Worm (Caenorhabditis elegans) whole organism, L4 larva: Measurements from ENCODE around the gene H06I04.6.

ENCODE experiments used
- D1046.2 ChIP-seq: fragments of 200-800 bp; sonication (Bioruptor generic); IDR thresholded peaks from 2 replicates; pipeline ENCODE4 v1.3.6; 2022; ENCODE audit warnings: missing genetic modification characterization, missing compliant biosample characterization
- F37D6.2 ChIP-seq: sonication (generic microtip); optimal IDR thresholded peaks from 2 replicates; lab custom pipeline; 2016; ENCODE audit warnings: mild to moderate bottlenecking, missing genetic modification characterization, missing compliant biosample characterization
- F44E2.7 ChIP-seq: fragments of 200-800 bp; sonication (Bioruptor generic); IDR thresholded peaks from 2 replicates; pipeline ENCODE4 v2.1.2; 2022; ENCODE audit warnings: missing genetic modification characterization, missing compliant biosample characterization
- T20F7.1 ChIP-seq: fragments of 200-800 bp; sonication (Bioruptor generic); optimal IDR thresholded peaks from 2 replicates; lab custom pipeline; 2018; ENCODE audit warnings: mild to moderate bottlenecking, missing genetic modification characterization, missing compliant biosample characterization
- T26A8.4 ChIP-seq: fragments of 200-800 bp; sonication (Bioruptor generic); IDR thresholded peaks from 2 replicates; pipeline ENCODE4 v1.3.6; 2022; ENCODE audit warnings: missing genetic modification characterization, missing compliant biosample characterization
- Y48G9A.11 ChIP-seq: fragments of 200-800 bp; sonication (Bioruptor generic); IDR thresholded peaks from 2 replicates; pipeline ENCODE4 v1.3.6; 2022; ENCODE audit warnings: missing genetic modification reagents, missing genetic modification characterization, missing compliant biosample characterization
- Y5F2A.4 ChIP-seq: fragments of 200-800 bp; sonication (Bioruptor generic); optimal IDR thresholded peaks from 2 replicates; lab custom pipeline; 2018; ENCODE audit warnings: mild to moderate bottlenecking, missing genetic modification characterization, missing compliant biosample characterization
- ama-1 ChIP-seq: fragments of 150-350 bp; optimal IDR thresholded peaks from 2 replicates; lab custom pipeline; 2014; ENCODE audit warnings: inconsistent platforms, mixed read lengths
- attf-4 ChIP-seq: sonication (generic microtip); optimal IDR thresholded peaks from 3 replicates; lab custom pipeline; 2017; ENCODE audit warnings: missing biosample characterization, missing genetic modification characterization
- ceh-20 ChIP-seq: fragments of 200-800 bp; sonication (Bioruptor generic); IDR thresholded peaks from 2 replicates; pipeline ENCODE4 v1.3.6; 2022; ENCODE audit warnings: missing genetic modification reagents, missing genetic modification characterization, missing compliant biosample characterization
- ceh-28 ChIP-seq: fragments of 150-350 bp; optimal IDR thresholded peaks from 2 replicates; lab custom pipeline; 2014; ENCODE audit warnings: missing biosample characterization, missing genetic modification reagents, missing genetic modification characterization
- ceh-44 ChIP-seq: fragments of 200-800 bp; sonication (Bioruptor generic); IDR thresholded peaks from 2 replicates; pipeline ENCODE4 v1.3.6; 2022; ENCODE audit warnings: missing genetic modification reagents, missing genetic modification characterization, missing compliant biosample characterization
- ceh-82 ChIP-seq: sonication (generic microtip); optimal IDR thresholded peaks from 2 replicates; lab custom pipeline; 2017; ENCODE audit warnings: missing biosample characterization, missing genetic modification characterization
- ctbp-1 ChIP-seq: fragments of 200-800 bp; sonication (Bioruptor generic); IDR thresholded peaks from 2 replicates; pipeline ENCODE4 v1.3.6; 2022; ENCODE audit warnings: missing genetic modification reagents, missing genetic modification characterization, missing compliant biosample characterization
- daf-8 ChIP-seq: fragments of 200-800 bp; sonication (Bioruptor generic); IDR thresholded peaks from 2 replicates; pipeline ENCODE4 v1.3.6; 2022; ENCODE audit warnings: missing genetic modification characterization, missing compliant biosample characterization
- dmd-6 ChIP-seq: fragments of 200-800 bp; sonication (Bioruptor generic); IDR thresholded peaks from 2 replicates; pipeline ENCODE4 v1.3.6; 2022; ENCODE audit warnings: missing genetic modification reagents, missing genetic modification characterization, missing compliant biosample characterization
- dmd-8 ChIP-seq: fragments of 200-800 bp; sonication (Bioruptor generic); IDR thresholded peaks from 2 replicates; pipeline ENCODE4 v1.3.6; 2022; ENCODE audit warnings: missing genetic modification characterization, missing compliant biosample characterization
- dpl-1 ChIP-seq: fragments of 150-350 bp; optimal IDR thresholded peaks from 2 replicates; lab custom pipeline; 2014; ENCODE audit warnings: missing biosample characterization, missing genetic modification reagents, missing genetic modification characterization
- egl-43 ChIP-seq: fragments of 200-800 bp; sonication (Bioruptor generic); IDR thresholded peaks from 2 replicates; pipeline ENCODE4 v1.3.6; 2022; ENCODE audit warnings: missing genetic modification reagents, missing genetic modification characterization, missing compliant biosample characterization
- fkh-10 ChIP-seq: fragments of 150-350 bp; optimal IDR thresholded peaks from 2 replicates; lab custom pipeline; 2014; ENCODE audit warnings: missing biosample characterization, missing genetic modification reagents, missing genetic modification characterization
- gei-8 ChIP-seq: fragments of 200-800 bp; sonication (Bioruptor generic); optimal IDR thresholded peaks from 2 replicates; lab custom pipeline; 2018; ENCODE audit warnings: mild to moderate bottlenecking, missing genetic modification characterization, missing compliant biosample characterization
- hmg-1.1 ChIP-seq: fragments of 200-800 bp; sonication (Bioruptor generic); IDR thresholded peaks from 2 replicates; pipeline ENCODE4 v1.3.6; 2022; ENCODE audit warnings: missing genetic modification reagents, missing genetic modification characterization, missing compliant biosample characterization
- jun-1 ChIP-seq: fragments of 150-350 bp; optimal IDR thresholded peaks from 2 replicates; lab custom pipeline; 2014; ENCODE audit warnings: missing biosample characterization, missing genetic modification reagents, missing genetic modification characterization
- lim-7 ChIP-seq: fragments of 200-800 bp; sonication (Bioruptor generic); IDR thresholded peaks from 2 replicates; pipeline ENCODE4 v1.3.6; 2022; ENCODE audit warnings: missing genetic modification characterization, missing compliant biosample characterization
- lin-1 ChIP-seq: fragments of 200-800 bp; sonication (Bioruptor generic); IDR thresholded peaks from 2 replicates; pipeline ENCODE4 v1.3.6; 2022; ENCODE audit warnings: missing genetic modification reagents, missing genetic modification characterization, missing compliant biosample characterization
- lin-29 ChIP-seq: fragments of 200-800 bp; sonication (Bioruptor generic); IDR thresholded peaks from 2 replicates; pipeline ENCODE4 v1.3.6; 2022; ENCODE audit warnings: missing genetic modification reagents, missing genetic modification characterization, missing compliant biosample characterization
- lin-38 ChIP-seq: fragments of 200-800 bp; sonication (Bioruptor generic); IDR thresholded peaks from 2 replicates; pipeline ENCODE4 v1.3.6; 2022; ENCODE audit warnings: missing genetic modification reagents, missing genetic modification characterization, missing compliant biosample characterization
- nhr-10 ChIP-seq: fragments of 150-350 bp; optimal IDR thresholded peaks from 2 replicates; lab custom pipeline; 2014; ENCODE audit warnings: missing biosample characterization, missing genetic modification characterization
- nhr-42 ChIP-seq: fragments of 200-800 bp; sonication (Bioruptor generic); IDR thresholded peaks from 2 replicates; pipeline ENCODE4 v1.3.6; 2022; ENCODE audit warnings: missing genetic modification characterization, missing compliant biosample characterization
- pha-4 ChIP-seq, 2 experiments: fragments of 150-350 bp in 1 of 2; fragments of 200-800 bp in 1 of 2; sonication (Bioruptor generic) in 1 of 2; IDR thresholded peaks in 1 of 2; optimal IDR thresholded peaks in 1 of 2; 2 replicates each; pipeline versions ENCODE4 v1.3.6 to Lab custom; 2014 to 2022; ENCODE audit warnings: missing genetic modification characterization in 2 of 2, missing genetic modification reagents in 2 of 2, missing biosample characterization in 1 of 2, missing compliant biosample characterization in 1 of 2
- php-3 ChIP-seq: fragments of 200-800 bp; sonication (Bioruptor generic); IDR thresholded peaks from 2 replicates; pipeline ENCODE4 v1.3.6; 2022; ENCODE audit warnings: missing genetic modification reagents, missing genetic modification characterization, missing compliant biosample characterization
- pqm-1 ChIP-seq: sonication (generic microtip); optimal IDR thresholded peaks from 2 replicates; lab custom pipeline; 2017; ENCODE audit warnings: missing biosample characterization, missing genetic modification characterization
- set-16 ChIP-seq: fragments of 200-800 bp; sonication (Bioruptor generic); IDR thresholded peaks from 2 replicates; pipeline ENCODE4 v1.3.6; 2022; ENCODE audit warnings: missing genetic modification reagents, missing genetic modification characterization, missing compliant biosample characterization
- skn-1 ChIP-seq: fragments of 150-350 bp; optimal IDR thresholded peaks from 2 replicates; lab custom pipeline; 2014; ENCODE audit warnings: missing biosample characterization, missing genetic modification characterization
- snpc-1.2 ChIP-seq: fragments of 200-800 bp; sonication (Bioruptor generic); IDR thresholded peaks from 2 replicates; pipeline ENCODE4 v1.3.6; 2022; ENCODE audit warnings: missing genetic modification reagents, missing genetic modification characterization, missing compliant biosample characterization
- tag-97 ChIP-seq: fragments of 200-800 bp; sonication (Bioruptor generic); IDR thresholded peaks from 2 replicates; pipeline ENCODE4 v1.3.6; 2022; ENCODE audit warnings: missing genetic modification characterization, missing compliant biosample characterization
- tra-1 ChIP-seq: fragments of 200-800 bp; sonication (Bioruptor generic); IDR thresholded peaks from 2 replicates; pipeline ENCODE4 v1.3.6; 2022; ENCODE audit warnings: missing genetic modification reagents, missing genetic modification characterization, missing compliant biosample characterization
- zip-11 ChIP-seq: fragments of 200-800 bp; sonication (Bioruptor generic); IDR thresholded peaks from 2 replicates; pipeline ENCODE4 v1.3.6; 2022; ENCODE audit warnings: missing genetic modification characterization, missing compliant biosample characterization
- ztf-7 ChIP-seq: fragments of 150-350 bp; optimal IDR thresholded peaks from 2 replicates; lab custom pipeline; 2014; ENCODE audit warnings: missing biosample characterization, missing genetic modification characterization

Gene H06I04.6

DNA sequence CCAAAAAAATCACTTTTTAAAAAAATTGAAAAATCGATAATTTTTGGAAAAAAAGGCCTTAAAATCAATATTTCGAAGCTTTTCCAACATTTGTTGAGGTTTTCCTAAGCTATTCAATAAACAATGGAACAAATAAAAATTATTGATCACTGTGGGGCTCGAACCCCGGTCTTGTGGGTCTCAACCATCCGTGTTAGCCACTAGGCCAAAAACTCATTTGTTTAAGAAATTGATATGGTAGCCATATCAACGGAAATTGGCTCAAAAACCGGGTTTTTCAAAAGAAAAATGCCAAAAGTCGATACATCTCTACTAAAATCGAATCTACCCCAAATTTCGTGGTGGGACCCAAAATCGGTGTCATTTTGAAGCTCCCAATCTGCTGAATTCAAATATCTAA lies 47.9 kb upstream of the H06I04.6 start (continued):
- TF ChIP-seq T20F7.1 (GFP tag; lab: Kevin White, UChicago) (no peak), nhr-42 (0 out of 2 replicates have a peak, but pooled peaks have one; percentile 17), dpl-1 (GFP tag; lab: Kevin White, UChicago) (no peak), attf-4 (tag; lab: Kevin White, UChicago) (no peak), F37D6.2 (no peak), set-16 (GFP tag; lab: Robert Waterston, UW) (no peak), Y5F2A.4 (GFP tag; lab: Kevin White, UChicago) (no peak), zip-11 (GFP tag; lab: Robert Waterston, UW) (no peak), lin-29 (no peak), dmd-6 (GFP tag; lab: Robert Waterston, UW) (no peak), ceh-20 (GFP tag; lab: Robert Waterston, UW) (no peak), pha-4 (GFP tag; IDR thresholded peaks at IDR 0.05; lab: Robert Waterston, UW) (no peak; the same call in 1 of the 2 replicates), pha-4 (tag; optimal IDR thresholded peaks at IDR 0.05; lab: Kevin White, UChicago) (no peak), hmg-1.1 (GFP tag; lab: Robert Waterston, UW) (peak; percentile 37; the same call in 1 of the 2 replicates), snpc-1.2 (0 out of 2 replicates have a peak, but pooled peaks have one; percentile 39)

DNA sequence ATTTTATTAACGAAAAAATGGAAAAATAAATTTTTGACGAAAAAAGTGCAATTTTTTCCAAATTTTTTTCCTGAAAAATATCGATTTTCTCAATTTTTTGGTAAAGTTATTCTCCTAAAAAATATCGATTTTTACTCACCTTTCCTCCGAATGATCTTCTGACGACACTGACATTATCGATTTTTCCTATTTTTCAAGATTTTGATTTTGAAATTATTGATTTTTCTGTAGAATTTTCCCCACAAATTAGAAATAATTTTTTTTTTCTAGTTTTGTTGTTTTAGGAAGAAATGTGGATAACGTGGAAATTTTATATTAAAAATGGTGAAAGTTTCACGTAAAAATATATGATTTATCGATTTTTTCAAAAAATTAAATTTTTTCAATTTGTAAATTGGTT lies 47.4 kb upstream of the H06I04.6 start:
- no peak for TF ChIP-seq T20F7.1 (GFP tag; lab: Kevin White, UChicago)
- TF ChIP-seq ceh-28: peak; percentile 89
- TF ChIP-seq F44E2.7 (GFP tag; lab: Robert Waterston, UW): no peak

DNA sequence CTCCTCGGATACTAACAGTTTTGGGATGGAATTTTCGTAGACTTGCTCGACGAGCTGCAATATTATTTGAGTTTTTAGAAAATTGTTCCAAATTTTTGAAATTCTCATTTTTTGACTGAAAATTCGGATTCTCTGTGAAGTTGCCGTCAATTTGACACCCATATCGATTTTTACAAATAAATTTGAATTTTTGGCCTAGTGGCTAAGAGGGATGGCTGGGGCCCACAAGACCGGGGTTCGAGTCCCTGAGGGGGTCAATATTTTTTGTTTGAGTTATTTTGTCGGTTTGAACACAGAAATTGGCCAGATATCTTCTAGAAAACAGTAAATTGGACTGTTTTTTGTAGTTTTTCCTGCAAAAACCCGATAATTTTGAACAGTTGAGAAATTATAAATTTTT lies 46.5 kb upstream of the H06I04.6 start:
- no peak for TF ChIP-seq ama-1 (lab: Kevin White, UChicago)
- no peak for TF ChIP-seq D1046.2 (GFP tag; lab: Robert Waterston, UW)
- no peak for TF ChIP-seq set-16 (GFP tag; lab: Robert Waterston, UW)
- no peak for TF ChIP-seq lin-38 (GFP tag; lab: Robert Waterston, UW)
- TF ChIP-seq ctbp-1 (GFP tag; lab: Robert Waterston, UW): no peak
- TF ChIP-seq T26A8.4 (GFP tag; lab: Robert Waterston, UW): no peak

DNA sequence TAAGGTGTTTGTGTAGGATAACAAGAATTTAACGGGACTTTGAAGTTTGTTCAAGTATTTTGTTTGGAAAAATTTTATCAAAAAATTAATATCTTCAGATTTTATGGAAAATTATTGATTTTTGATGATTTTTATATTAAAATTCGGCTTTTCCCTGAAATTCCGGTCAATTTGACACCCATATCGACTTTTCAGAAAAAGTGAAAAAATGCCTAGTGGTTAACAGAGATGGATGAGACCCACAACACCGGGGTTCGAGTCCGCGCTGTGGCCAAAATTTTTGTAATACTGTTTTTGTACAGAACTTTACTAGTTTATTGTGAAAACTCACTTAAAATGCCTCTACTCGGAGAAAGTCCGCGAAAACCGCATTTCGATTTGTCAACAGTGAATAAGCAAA lies 45.4 kb upstream of the H06I04.6 start:
- TF ChIP-seq skn-1 (no peak), ceh-82 (tag; lab: Kevin White, UChicago) (no peak), lim-7 (GFP tag; lab: Robert Waterston, UW) (0 out of 2 replicates have a peak, but pooled peaks have one; percentile 29), fkh-10 (no peak), lin-38 (GFP tag; lab: Robert Waterston, UW) (peak; percentile 30; the same call in 1 of the 2 replicates), pqm-1 (tag; lab: Kevin White, UChicago) (no peak), daf-8 (GFP tag; lab: Robert Waterston, UW) (no peak), ceh-44 (GFP tag; lab: Robert Waterston, UW) (no peak), dpl-1 (GFP tag; lab: Kevin White, UChicago) (no peak), php-3 (GFP tag; lab: Robert Waterston, UW) (no peak), gei-8 (GFP tag; lab: Kevin White, UChicago) (no peak)
- TF ChIP-seq, all 104 proteins: peak for 2

DNA sequence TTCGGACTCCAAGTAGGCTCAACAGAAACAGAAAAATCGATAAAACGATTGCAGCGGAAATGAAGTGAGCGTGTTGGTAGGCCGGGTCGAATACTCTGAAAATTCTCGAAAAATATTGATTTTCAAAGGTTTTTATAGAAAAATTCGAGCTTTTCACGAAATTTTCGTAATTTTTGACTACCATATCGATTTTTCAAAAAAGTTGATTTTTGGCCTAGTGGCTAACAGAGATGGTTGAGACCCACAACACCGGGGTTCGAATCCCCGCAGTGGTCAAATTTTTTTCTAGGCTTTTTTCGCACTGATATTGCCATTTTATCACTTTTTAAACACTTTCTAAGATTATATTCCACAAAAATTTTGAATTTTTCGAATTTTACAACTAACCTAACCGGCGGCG lies 44.7 kb upstream of the H06I04.6 start:
- TF ChIP-seq lin-38 (GFP tag; lab: Robert Waterston, UW) (no peak), tra-1 (GFP tag; lab: Robert Waterston, UW) (no peak), ceh-20 (GFP tag; lab: Robert Waterston, UW) (no peak)

DNA sequence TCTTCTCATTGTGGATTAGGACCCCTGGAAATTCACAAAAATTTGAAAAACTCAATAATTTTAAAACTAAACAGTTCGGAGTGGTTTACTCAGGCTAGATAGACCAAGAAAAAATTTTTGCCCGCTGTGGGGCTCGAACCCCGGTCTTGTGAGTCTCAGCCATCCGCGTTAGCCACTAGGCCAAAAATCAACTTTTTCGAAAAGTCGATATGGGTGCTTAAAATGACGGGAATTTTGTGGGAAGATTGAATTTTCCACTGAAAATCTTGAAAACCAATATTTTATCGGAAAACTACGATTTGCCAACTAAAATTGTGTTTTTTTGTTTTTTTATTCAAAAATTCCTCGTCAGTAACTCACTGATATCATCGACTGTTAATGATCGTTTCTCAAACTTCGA lies 43.4 kb upstream of the H06I04.6 start:
- 0 out of 2 replicates have a peak, but pooled peaks have one; percentile 23 for TF ChIP-seq dmd-8 (GFP tag; lab: Robert Waterston, UW)
- TF ChIP-seq fkh-10: no peak
- TF ChIP-seq ama-1 (lab: Kevin White, UChicago): no peak
- no peak for TF ChIP-seq tag-97 (GFP tag; lab: Robert Waterston, UW)
- TF ChIP-seq Y48G9A.11 (GFP tag; lab: Robert Waterston, UW): 0 out of 2 replicates have a peak, but pooled peaks have one; percentile 44
- TF ChIP-seq jun-1 (tag; lab: Kevin White, UChicago): no peak
- no peak for TF ChIP-seq ztf-7
- peak; percentile 47; the same call in 1 of the 2 replicates for TF ChIP-seq lin-38 (GFP tag; lab: Robert Waterston, UW)
- TF ChIP-seq ceh-44 (GFP tag; lab: Robert Waterston, UW): no peak
- TF ChIP-seq pha-4 (GFP tag; IDR thresholded peaks at IDR 0.05; lab: Robert Waterston, UW): peak; percentile 24; the same call in 1 of the 2 replicates
- TF ChIP-seq pha-4 (tag; optimal IDR thresholded peaks at IDR 0.05; lab: Kevin White, UChicago): no peak
- no peak for TF ChIP-seq nhr-10 (tag; lab: Kevin White, UChicago)
- TF ChIP-seq lin-1: no peak
- TF ChIP-seq egl-43: peak; percentile 37; the same call in 1 of the 2 replicates
- TF ChIP-seq, all 104 proteins: peak for 5
